Fruit fly (Drosophila melanogaster): ENCODE measurements around the gene Zir.

Gene Zir

dm6 chr2L:131466-132270, 37.1 kb downstream of the Zir start, which contains the start of gene Gs1:
Gene Gs1 (plus strand): TSS chr2L:132077.
- TF ChIP-seq CTCF (optimal IDR thresholded peaks at IDR 0.05) (no peak), CG8478 (optimal IDR thresholded peaks at IDR 0.05) (no peak)

DNA sequence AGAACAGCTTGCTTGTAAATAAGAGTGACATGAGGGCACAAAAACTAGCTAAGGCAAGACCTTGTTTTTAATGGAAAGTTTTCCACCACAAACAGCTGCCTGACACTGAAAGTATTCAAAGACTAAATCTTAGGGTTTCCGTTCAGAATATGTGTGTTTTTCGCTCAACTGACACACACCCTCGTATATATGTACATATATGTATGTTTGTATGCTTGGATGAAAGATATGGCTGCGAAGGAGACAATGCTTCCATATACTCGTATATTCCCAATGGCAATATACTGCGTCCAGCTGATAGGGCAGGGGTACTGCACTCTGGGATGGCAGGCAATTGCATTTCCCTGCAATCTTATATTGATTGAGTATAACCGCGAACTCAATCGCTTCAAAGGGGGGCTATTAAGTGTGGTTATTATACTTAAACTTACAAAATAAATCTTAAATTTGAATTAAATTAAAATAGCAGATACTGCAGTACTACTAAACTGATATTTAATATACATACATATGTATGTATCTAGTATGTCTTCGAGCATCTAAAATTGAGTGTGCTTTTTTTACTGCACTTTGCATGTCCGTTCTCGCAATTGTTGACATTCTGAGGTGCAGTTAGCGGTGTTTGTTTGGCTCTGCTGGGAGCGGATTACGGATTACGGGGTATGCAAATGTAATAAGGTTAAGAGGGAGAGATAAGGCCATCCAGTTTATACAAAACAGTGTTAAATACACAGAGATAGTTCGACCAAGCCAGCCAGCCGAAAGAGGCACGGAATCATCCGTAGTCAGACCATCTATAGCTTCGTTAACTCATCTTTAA, 40.2 kb downstream of the Zir start:
- TF ChIP-seq CG8478 (optimal IDR thresholded peaks at IDR 0.05) = no peak
- TF ChIP-seq CTCF (optimal IDR thresholded peaks at IDR 0.05) = no peak

- TF ChIP-seq CTCF (optimal IDR thresholded peaks at IDR 0.05) (no peak), CG8478 (optimal IDR thresholded peaks at IDR 0.05) (no peak)
These were observed 41.0 kb downstream of the Zir start for dm6 chr2L:135383-136130.

DNA sequence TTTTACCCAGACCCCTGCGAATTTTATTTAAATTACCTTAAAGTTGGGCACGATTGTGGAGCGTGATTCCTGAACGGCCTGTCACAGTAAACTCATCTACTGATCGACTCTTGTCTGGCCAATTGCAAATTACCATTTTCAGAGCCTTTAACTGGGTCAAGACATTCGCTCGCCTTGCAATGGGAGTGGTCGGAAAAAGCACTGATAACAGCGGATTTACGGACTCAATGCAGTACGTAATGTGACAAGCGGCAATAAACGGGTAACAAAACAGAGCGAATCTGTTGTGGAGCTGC, 41.5 kb downstream of the Zir start:
- TF ChIP-seq CG8478 (optimal IDR thresholded peaks at IDR 0.05) (no peak), CTCF (optimal IDR thresholded peaks at IDR 0.05) (no peak)

DNA sequence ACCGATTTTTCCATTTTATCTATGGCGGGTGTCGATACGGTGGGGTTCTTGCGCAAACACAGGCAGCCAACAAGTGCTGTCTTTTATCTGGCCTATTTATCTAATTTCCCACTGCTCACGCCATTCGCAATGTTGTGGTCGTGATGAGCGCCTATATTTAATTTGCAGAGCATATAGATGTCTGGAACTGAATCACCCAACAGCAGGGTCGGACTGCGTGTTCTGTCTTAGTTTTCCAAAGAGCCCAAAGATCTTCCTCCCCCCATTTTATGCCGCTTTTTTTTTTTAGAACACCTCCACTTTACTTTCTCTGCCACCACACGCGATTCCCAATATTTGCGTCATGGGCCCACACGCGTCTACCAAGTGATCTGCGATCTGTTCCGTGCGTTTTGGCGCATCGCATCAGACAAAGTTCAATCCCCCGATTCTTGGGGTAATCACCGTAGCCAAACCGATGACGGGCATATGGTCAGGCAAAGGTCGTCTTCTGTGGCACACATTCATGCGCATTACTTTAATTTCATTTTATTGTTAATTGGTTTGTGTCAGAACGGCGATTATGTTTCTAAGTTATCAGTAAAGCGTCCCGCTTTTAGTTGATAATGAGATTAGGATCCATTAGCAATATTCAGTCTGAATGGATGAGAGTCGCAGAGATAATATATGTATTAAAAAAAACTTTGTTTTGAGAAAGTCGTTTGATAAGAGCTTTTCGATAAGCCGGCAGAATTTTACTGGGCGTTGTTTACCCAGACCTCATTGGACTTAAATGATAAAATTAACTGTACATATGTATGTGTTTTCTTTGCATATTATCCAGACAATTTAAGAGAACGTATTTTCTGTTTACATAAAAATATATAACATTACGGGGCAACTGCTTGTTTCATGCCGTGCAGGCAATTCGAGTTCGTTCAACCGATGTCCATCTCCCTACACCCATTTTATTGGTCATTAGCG, 42.5 kb downstream of the Zir start:
- TF ChIP-seq CTCF (optimal IDR thresholded peaks at IDR 0.05) (no peak), CG8478 (optimal IDR thresholded peaks at IDR 0.05) (no peak)

- TF ChIP-seq CG8478 (optimal IDR thresholded peaks at IDR 0.05) = no peak
- TF ChIP-seq CTCF (optimal IDR thresholded peaks at IDR 0.05) = peak in 1 of 2 experiments; percentile 35
These were observed 43.5 kb downstream of the Zir start for dm6 chr2L:138063-138462.

DNA sequence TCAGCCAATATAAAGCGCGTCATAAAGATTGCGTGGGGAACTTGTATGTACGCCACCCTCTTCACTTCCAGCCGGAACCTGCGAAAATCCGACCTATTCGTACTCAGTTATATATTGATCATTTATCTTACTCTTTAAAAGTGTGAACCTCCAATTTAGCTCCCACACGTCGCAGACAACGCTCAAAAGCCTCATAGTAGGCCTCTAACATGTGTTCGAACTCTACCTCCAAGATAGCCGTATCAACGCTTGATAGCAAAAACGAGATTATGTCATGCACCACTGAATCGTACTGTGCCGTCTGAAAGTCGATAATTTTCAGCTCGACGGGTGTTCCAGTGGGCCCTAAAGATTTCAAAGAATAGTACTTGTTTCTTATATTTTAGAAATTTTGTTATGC, 45.1 kb downstream of the Zir start:
- TF ChIP-seq CG8478 (optimal IDR thresholded peaks at IDR 0.05) (no peak), CTCF (optimal IDR thresholded peaks at IDR 0.05) (no peak)

DNA sequence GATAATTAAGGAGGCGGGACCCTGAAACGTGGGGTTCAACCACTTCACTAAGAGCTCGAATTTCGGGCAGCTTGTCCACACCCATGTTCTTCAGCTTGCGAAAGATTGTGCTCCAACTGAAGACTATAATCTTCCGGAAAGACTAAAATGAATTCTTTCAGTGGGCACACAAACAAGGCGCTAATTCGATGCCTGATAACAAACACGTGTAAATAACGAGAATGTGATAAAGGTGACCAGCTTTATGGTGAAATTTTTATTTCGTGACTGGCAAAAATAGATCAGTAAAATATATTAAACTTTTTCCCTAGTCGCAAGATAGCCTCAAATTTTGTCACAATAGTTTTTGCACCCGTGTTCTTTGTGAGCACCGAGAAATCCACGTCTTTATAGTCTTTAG, 46.3 kb downstream of the Zir start, which contains the start of the genes CG31975 and ovm:
Gene CG31975 (minus strand): TSS at position 144 of the 400 bp plus-strand sequence.
Gene ovm (minus strand): TSS at position 144 of the 400 bp plus-strand sequence.
- no peak for TF ChIP-seq CTCF (optimal IDR thresholded peaks at IDR 0.05)
- TF ChIP-seq CG8478 (optimal IDR thresholded peaks at IDR 0.05) = no peak

DNA sequence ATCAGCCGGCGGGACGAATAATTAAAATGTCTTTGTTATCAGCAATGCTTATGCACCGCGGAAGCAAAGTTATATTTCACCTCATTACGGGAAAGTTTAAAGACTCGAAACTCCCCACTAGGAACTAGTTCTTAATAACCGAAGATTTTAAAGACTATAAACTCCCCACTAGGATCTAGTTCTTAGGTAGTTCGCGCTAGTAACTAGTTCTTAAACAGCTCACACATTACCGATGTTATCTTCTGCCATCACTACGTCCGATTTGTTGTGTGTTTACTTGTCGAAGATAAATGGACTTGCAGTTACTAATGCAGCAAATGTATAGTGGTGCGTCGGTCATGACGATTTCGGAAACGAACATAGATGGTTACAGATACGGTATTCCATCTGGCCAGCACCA, 48.5 kb downstream of the Zir start, which contains the start of the genes CG31974 and CG11454:
Gene CG31974 (minus strand): TSS at position 4 of the 400 bp plus-strand sequence.
Gene CG11454 (plus strand): TSS at position 236 of the 400 bp plus-strand sequence.
- TF ChIP-seq CG8478 (optimal IDR thresholded peaks at IDR 0.05) = no peak
- peak in 1 of 2 experiments; percentile 8 for TF ChIP-seq CTCF (optimal IDR thresholded peaks at IDR 0.05)

DNA sequence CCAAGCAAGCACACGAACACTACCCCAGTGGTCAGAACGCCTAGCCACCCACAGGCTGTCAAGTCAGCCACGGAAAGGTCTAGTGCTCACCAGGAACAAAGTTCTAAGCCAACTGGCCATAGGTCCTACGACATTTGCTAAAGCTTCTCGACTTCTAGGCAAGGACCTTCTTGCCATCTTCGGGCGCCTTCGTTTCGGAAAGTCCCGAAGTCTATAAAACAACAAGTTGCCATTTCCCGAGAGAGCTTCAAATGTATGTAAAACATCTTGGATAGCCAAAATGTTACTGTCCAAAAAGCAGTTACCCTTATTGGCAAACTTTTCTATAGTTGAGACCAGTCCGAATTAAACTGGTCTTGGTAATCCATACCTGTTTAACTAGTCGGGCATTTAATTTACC, 52.0 kb downstream of the Zir start:
- no peak for TF ChIP-seq CTCF (optimal IDR thresholded peaks at IDR 0.05)
- TF ChIP-seq CG8478 (optimal IDR thresholded peaks at IDR 0.05) = no peak
